Worm (Caenorhabditis elegans) whole organism, young adult: Measurements from ENCODE around the gene Y105C5B.3.

Source experiments
- B0035.1 ChIP-seq: sonication (generic microtip); optimal IDR thresholded peaks from 2 replicates; lab custom pipeline; 2016; ENCODE audit warnings: missing genetic modification characterization, mild to moderate bottlenecking, missing compliant biosample characterization, missing genotype, missing genetic modification reagents
- B0261.1 ChIP-seq: sonication (generic microtip); optimal IDR thresholded peaks from 2 replicates; lab custom pipeline; 2016; ENCODE audit warnings: mild to moderate bottlenecking, missing genetic modification characterization, moderate library complexity, missing compliant biosample characterization
- F22D6.2 ChIP-seq: sonication (generic microtip); optimal IDR thresholded peaks from 2 replicates; lab custom pipeline; 2016; ENCODE audit warnings: mild to moderate bottlenecking, missing genetic modification characterization, missing compliant biosample characterization
- F23B12.7 ChIP-seq: sonication (generic microtip); optimal IDR thresholded peaks from 2 replicates; lab custom pipeline; 2017; ENCODE audit warnings: missing genetic modification characterization, mild to moderate bottlenecking, missing compliant biosample characterization, antibody characterized with exemption, moderate library complexity; ENCODE audit not compliant: insufficient read depth
- F33H1.4 ChIP-seq: fragments of 200-800 bp; sonication (Bioruptor generic); IDR thresholded peaks from 2 replicates; pipeline ENCODE4 v1.3.6; 2022; ENCODE audit warnings: missing genetic modification reagents, missing genetic modification characterization, missing compliant biosample characterization
- F39B2.1 ChIP-seq: fragments of 200-800 bp; sonication (Bioruptor generic); IDR thresholded peaks from 2 replicates; pipeline ENCODE4 v1.3.6; 2022; ENCODE audit warnings: missing genetic modification reagents, missing genetic modification characterization, missing compliant biosample characterization
- Y53G8AR.9 ChIP-seq: fragments of 200-800 bp; sonication (Bioruptor generic); conservative IDR thresholded peaks from 2 replicates; pipeline ENCODE4 v1.3.6; 2022; ENCODE audit warnings: missing genetic modification reagents, missing genetic modification characterization, missing compliant biosample characterization
- Y56A3A.18 ChIP-seq: fragments of 200-800 bp; sonication (Bioruptor generic); IDR thresholded peaks from 2 replicates; pipeline ENCODE4 v1.3.6; 2022; ENCODE audit warnings: missing genetic modification reagents, missing genetic modification characterization, missing compliant biosample characterization
- Y95B8A.8 ChIP-seq: fragments of 200-800 bp; sonication (Bioruptor generic); IDR thresholded peaks from 2 replicates; pipeline ENCODE4 v1.3.6; 2022; ENCODE audit warnings: missing genetic modification reagents, missing genetic modification characterization, missing compliant biosample characterization
- akir-1 ChIP-seq: fragments of 200-800 bp; sonication (Bioruptor generic); optimal IDR thresholded peaks from 2 replicates; lab custom pipeline; 2018; ENCODE audit warnings: mild to moderate bottlenecking, missing genetic modification characterization, moderate library complexity, missing compliant biosample characterization
- ama-1 ChIP-seq, 3 experiments: fragments of 150-350 bp in 1 of 3; sonication (generic microtip) in 2 of 3; optimal IDR thresholded peaks; 2 replicates each; lab custom pipeline; 2014 to 2018; ENCODE audit warnings: missing biosample characterization in 2 of 3, missing genetic modification characterization in 2 of 3, missing genetic modification reagents in 2 of 3
- aptf-3 ChIP-seq: fragments of 200-800 bp; sonication (Bioruptor generic); IDR thresholded peaks from 2 replicates; pipeline ENCODE4 v1.3.6; 2022; ENCODE audit warnings: missing genetic modification characterization, missing compliant biosample characterization
- athp-1 ChIP-seq: sonication (generic microtip); optimal IDR thresholded peaks from 2 replicates; lab custom pipeline; 2017; ENCODE audit warnings: mild to moderate bottlenecking, missing genetic modification characterization, missing compliant biosample characterization
- bed-1 ChIP-seq: fragments of 200-800 bp; sonication (Bioruptor generic); IDR thresholded peaks from 2 replicates; pipeline ENCODE4 v1.3.6; 2022; ENCODE audit warnings: missing genetic modification reagents, missing genetic modification characterization, missing compliant biosample characterization
- cebp-1 ChIP-seq, 2 experiments: fragments of 200-800 bp in 1 of 2; sonication (Bioruptor generic) in 1 of 2; sonication (generic microtip) in 1 of 2; IDR thresholded peaks in 1 of 2; optimal IDR thresholded peaks in 1 of 2; 2 replicates each; pipeline versions ENCODE4 v1.3.6 to Lab custom; 2017 to 2022; ENCODE audit warnings: missing compliant biosample characterization in 2 of 2, missing genetic modification characterization in 2 of 2, mild to moderate bottlenecking in 1 of 2, missing genetic modification reagents in 1 of 2, moderate library complexity in 1 of 2
- ceh-27 ChIP-seq: fragments of 200-800 bp; sonication (Bioruptor generic); optimal IDR thresholded peaks from 2 replicates; lab custom pipeline; 2018; ENCODE audit warnings: mild to moderate bottlenecking, missing genetic modification characterization, moderate library complexity, missing compliant biosample characterization
- ceh-58 ChIP-seq: fragments of 200-800 bp; sonication (Bioruptor generic); IDR thresholded peaks from 2 replicates; pipeline ENCODE4 v1.3.6; 2022; ENCODE audit warnings: missing genetic modification characterization, missing compliant biosample characterization
- die-1 ChIP-seq: sonication (generic microtip); optimal IDR thresholded peaks from 2 replicates; lab custom pipeline; 2016; ENCODE audit warnings: missing genotype, mild to moderate bottlenecking, missing genetic modification characterization, missing compliant biosample characterization
- dpff-1 ChIP-seq: sonication (generic microtip); optimal IDR thresholded peaks from 2 replicates; lab custom pipeline; 2017; ENCODE audit warnings: mild to moderate bottlenecking, missing genetic modification characterization, missing compliant biosample characterization
- ekl-4 ChIP-seq: fragments of 200-800 bp; sonication (Bioruptor generic); IDR thresholded peaks from 2 replicates; pipeline ENCODE4 v1.3.6; 2022; ENCODE audit warnings: missing genetic modification reagents, missing genetic modification characterization, missing compliant biosample characterization
- fkh-3 ChIP-seq: sonication (generic microtip); optimal IDR thresholded peaks from 2 replicates; lab custom pipeline; 2016; ENCODE audit warnings: mild to moderate bottlenecking, missing genetic modification characterization, missing compliant biosample characterization
- hlh-26 ChIP-seq: fragments of 200-800 bp; sonication (Bioruptor generic); conservative IDR thresholded peaks from 2 replicates; pipeline ENCODE4 v1.3.6; 2022; ENCODE audit warnings: missing genetic modification reagents, missing genetic modification characterization, missing compliant biosample characterization
- hmg-20 ChIP-seq: fragments of 200-800 bp; sonication (Bioruptor generic); IDR thresholded peaks from 2 replicates; pipeline ENCODE4 v1.3.6; 2022; ENCODE audit warnings: missing genetic modification reagents, missing genetic modification characterization, missing compliant biosample characterization
- hrde-1 ChIP-seq: sonication (generic microtip); optimal IDR thresholded peaks from 2 replicates; lab custom pipeline; 2016; ENCODE audit warnings: missing genetic modification characterization, mild to moderate bottlenecking, missing compliant biosample characterization, moderate library complexity, missing genotype, missing genetic modification reagents, borderline replicate concordance
- let-526 ChIP-seq: fragments of 200-800 bp; sonication (Bioruptor generic); IDR thresholded peaks from 2 replicates; pipeline ENCODE4 v1.3.6; 2022; ENCODE audit warnings: missing genetic modification reagents, missing genetic modification characterization, missing compliant biosample characterization
- lir-1 ChIP-seq: fragments of 200-800 bp; sonication (Bioruptor generic); conservative IDR thresholded peaks from 2 replicates; pipeline ENCODE4 v1.3.6; 2022; ENCODE audit warnings: missing genetic modification reagents, missing genetic modification characterization, missing compliant biosample characterization
- madf-10 ChIP-seq: sonication (generic microtip); optimal IDR thresholded peaks from 2 replicates; lab custom pipeline; 2016; ENCODE audit warnings: mild to moderate bottlenecking, missing genetic modification characterization, missing compliant biosample characterization
- madf-3 ChIP-seq: fragments of 200-800 bp; sonication (Bioruptor generic); IDR thresholded peaks from 2 replicates; pipeline ENCODE4 v1.3.6; 2022; ENCODE audit warnings: missing genetic modification reagents, missing genetic modification characterization, missing compliant biosample characterization
- madf-8 ChIP-seq: fragments of 200-800 bp; sonication (Bioruptor generic); conservative IDR thresholded peaks from 2 replicates; pipeline ENCODE4 v1.3.6; 2022; ENCODE audit warnings: missing genetic modification reagents, missing genetic modification characterization, missing compliant biosample characterization
- mes-4 ChIP-seq: sonication (generic microtip); optimal IDR thresholded peaks from 2 replicates; lab custom pipeline; 2016; ENCODE audit warnings: missing genotype, missing genetic modification characterization, missing compliant biosample characterization
- nfya-1 ChIP-seq: sonication (generic microtip); optimal IDR thresholded peaks from 2 replicates; lab custom pipeline; 2017; ENCODE audit warnings: antibody characterized with exemption, missing compliant biosample characterization, missing genetic modification characterization, borderline replicate concordance; ENCODE audit not compliant: insufficient read depth
- nfyb-1 ChIP-seq: fragments of 200-800 bp; sonication (Bioruptor generic); IDR thresholded peaks from 2 replicates; pipeline ENCODE4 v1.3.6; 2022; ENCODE audit warnings: missing genetic modification reagents, missing genetic modification characterization, missing compliant biosample characterization
- nhr-120 ChIP-seq: fragments of 200-800 bp; sonication (Bioruptor generic); IDR thresholded peaks from 2 replicates; pipeline ENCODE4 v1.3.6; 2022; ENCODE audit warnings: missing genetic modification characterization, missing compliant biosample characterization
- nhr-27 ChIP-seq: fragments of 200-800 bp; sonication (Bioruptor generic); optimal IDR thresholded peaks from 2 replicates; lab custom pipeline; 2018; ENCODE audit warnings: mild to moderate bottlenecking, missing genetic modification characterization, moderate library complexity, missing compliant biosample characterization
- nhr-80 ChIP-seq: sonication (generic microtip); optimal IDR thresholded peaks from 2 replicates; lab custom pipeline; 2016; ENCODE audit warnings: missing genetic modification characterization, missing compliant biosample characterization
- nhr-90 ChIP-seq: sonication (generic microtip); optimal IDR thresholded peaks from 2 replicates; lab custom pipeline; 2016; ENCODE audit warnings: missing genotype, mild to moderate bottlenecking, missing genetic modification characterization, missing compliant biosample characterization
- pbrm-1 ChIP-seq: fragments of 200-800 bp; sonication (Bioruptor generic); IDR thresholded peaks from 2 replicates; pipeline ENCODE4 v1.3.6; 2022; ENCODE audit warnings: missing genetic modification reagents, missing genetic modification characterization, missing compliant biosample characterization
- rcor-1 ChIP-seq: fragments of 200-800 bp; sonication (Bioruptor generic); IDR thresholded peaks from 2 replicates; pipeline ENCODE4 v1.3.6; 2022; ENCODE audit warnings: missing genetic modification reagents, missing genetic modification characterization, missing compliant biosample characterization
- rpc-1 ChIP-seq, 2 experiments: fragments of 150-350 bp in 1 of 2; sonication (generic microtip) in 1 of 2; optimal IDR thresholded peaks; 2 replicates each; lab custom pipeline; 2014 to 2018; ENCODE audit warnings: missing biosample characterization in 1 of 2, missing genetic modification characterization in 1 of 2, missing genetic modification reagents in 1 of 2, missing genotype in 1 of 2
- snpc-1.3 ChIP-seq: sonication (generic microtip); optimal IDR thresholded peaks from 2 replicates; lab custom pipeline; 2017; ENCODE audit warnings: missing genetic modification characterization, mild to moderate bottlenecking, missing compliant biosample characterization, antibody characterized with exemption, moderate library complexity, missing genotype, missing genetic modification reagents; ENCODE audit not compliant: insufficient read depth
- tbp1 ChIP-seq: fragments of 200-800 bp; sonication (Bioruptor generic); optimal IDR thresholded peaks from 2 replicates; lab custom pipeline; 2018; ENCODE audit warnings: mild to moderate bottlenecking, missing genetic modification characterization, missing compliant biosample characterization
- tbx-9 ChIP-seq: sonication (generic microtip); optimal IDR thresholded peaks from 2 replicates; lab custom pipeline; 2016; ENCODE audit warnings: borderline replicate concordance, missing genetic modification characterization, inconsistent platforms, missing compliant biosample characterization
- unc-130 ChIP-seq: sonication (generic microtip); optimal IDR thresholded peaks from 2 replicates; lab custom pipeline; 2016; ENCODE audit warnings: missing genetic modification reagents, missing genetic modification characterization, missing compliant biosample characterization
- unc-62 ChIP-seq: fragments of 150-350 bp; optimal IDR thresholded peaks from 2 replicates; lab custom pipeline; 2014; ENCODE audit warnings: missing biosample characterization, missing genetic modification reagents, missing genetic modification characterization
- ztf-22 ChIP-seq: fragments of 200-800 bp; sonication (Bioruptor generic); optimal IDR thresholded peaks from 2 replicates; lab custom pipeline; 2018; ENCODE audit warnings: mild to moderate bottlenecking, missing genetic modification characterization, moderate library complexity, missing compliant biosample characterization
- ztf-3 ChIP-seq: fragments of 200-800 bp; sonication (Bioruptor generic); optimal IDR thresholded peaks from 2 replicates; lab custom pipeline; 2018; ENCODE audit warnings: mild to moderate bottlenecking, missing genetic modification characterization, missing compliant biosample characterization
- ztf-6 ChIP-seq: fragments of 200-800 bp; sonication (Bioruptor generic); IDR thresholded peaks from 2 replicates; pipeline ENCODE4 v1.3.6; 2022; ENCODE audit warnings: missing genetic modification reagents, missing genetic modification characterization, missing compliant biosample characterization

Y105C5B.3 gene

DNA sequence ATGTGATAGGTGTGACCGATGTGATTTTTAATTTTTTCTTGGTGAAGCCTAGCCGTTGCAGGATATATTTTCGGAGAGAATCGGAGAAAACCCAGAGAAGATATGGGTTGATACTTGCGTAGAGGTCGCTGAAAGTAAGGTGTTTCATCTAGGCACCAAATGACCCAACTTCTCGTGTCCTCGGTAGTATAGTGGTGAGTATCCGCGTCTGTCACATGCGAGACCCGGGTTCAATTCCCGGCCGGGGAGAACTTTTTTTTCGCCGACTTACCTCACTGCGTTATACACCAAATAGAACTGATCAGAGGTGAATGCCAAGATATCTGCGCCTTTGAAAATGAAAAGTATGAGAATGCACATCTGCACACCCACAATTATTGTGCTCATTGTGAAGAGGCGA is 47.8 kb downstream of the Y105C5B.3 start (continued):
- no peak for TF ChIP-seq hlh-26 (GFP tag; lab: Robert Waterston, UW)
- TF ChIP-seq snpc-1.3, result peak; percentile 68
- no peak for TF ChIP-seq nhr-27 (tag; lab: Kevin White, UChicago)
- peak; percentile 31 for TF ChIP-seq ceh-27 (GFP tag; lab: Kevin White, UChicago)
- TF ChIP-seq hmg-20, result no peak
- TF ChIP-seq nfya-1, result no peak
- no peak for TF ChIP-seq ztf-6 (GFP tag; lab: Robert Waterston, UW)
- no peak for TF ChIP-seq F39B2.1 (GFP tag; lab: Robert Waterston, UW)
- TF ChIP-seq pbrm-1, result peak; percentile 64
- TF ChIP-seq mes-4 (tag; lab: Kevin White, UChicago), result peak; percentile 69
- TF ChIP-seq aptf-3 (GFP tag; lab: Robert Waterston, UW), result no peak
- TF ChIP-seq rcor-1 (GFP tag; lab: Robert Waterston, UW), result no peak
- no peak for TF ChIP-seq madf-8 (GFP tag; lab: Robert Waterston, UW)
- no peak for TF ChIP-seq F33H1.4 (GFP tag; lab: Robert Waterston, UW)
- no peak for TF ChIP-seq nhr-80 (tag; lab: Kevin White, UChicago)
- TF ChIP-seq unc-130 (GFP tag; lab: Kevin White, UChicago), result no peak
- no peak for TF ChIP-seq bed-1
- TF ChIP-seq madf-3 (GFP tag; lab: Robert Waterston, UW), result peak; percentile 58; the same call in 1 of the 2 replicates
- TF ChIP-seq F23B12.7 (tag; lab: Kevin White, UChicago), result peak; percentile 2
- peak; percentile 80 for TF ChIP-seq die-1
- TF ChIP-seq let-526 (GFP tag; lab: Robert Waterston, UW), result peak; percentile 76
- TF ChIP-seq Y95B8A.8, result 0 out of 2 replicates have a peak, but pooled peaks have one; percentile 43
- no peak for TF ChIP-seq Y56A3A.18
- no peak for TF ChIP-seq akir-1 (GFP tag; lab: Kevin White, UChicago)
- peak; percentile 78 for TF ChIP-seq rpc-1 (optimal IDR thresholded peaks at IDR 0.05; lab: Kevin White, UChicago)
- peak; percentile 78 for TF ChIP-seq rpc-1 (tag; optimal IDR thresholded peaks at IDR 0.05; lab: Kevin White, UChicago)
- peak; percentile 47 for TF ChIP-seq ztf-3
- TF ChIP-seq cebp-1 (GFP tag; IDR thresholded peaks at IDR 0.05; lab: Robert Waterston, UW), result no peak
- peak; percentile 52 for TF ChIP-seq cebp-1 (tag; optimal IDR thresholded peaks at IDR 0.05; lab: Kevin White, UChicago)
- no peak for TF ChIP-seq athp-1
- TF ChIP-seq lir-1 (GFP tag; lab: Robert Waterston, UW), result no peak
- TF ChIP-seq F22D6.2 (tag; lab: Kevin White, UChicago), result no peak
- no peak for TF ChIP-seq hrde-1
- no peak for TF ChIP-seq unc-62
- TF ChIP-seq ceh-58, result no peak
- 0 out of 2 replicates have a peak, but pooled peaks have one; percentile 46 for TF ChIP-seq ekl-4 (GFP tag; lab: Robert Waterston, UW)
- TF ChIP-seq nhr-120, result no peak
- peak; percentile 96 for TF ChIP-seq tbp1 (GFP tag; lab: Kevin White, UChicago)
- no peak for TF ChIP-seq ztf-22 (GFP tag; lab: Kevin White, UChicago)
- TF ChIP-seq B0261.1 (tag; lab: Kevin White, UChicago), result peak; percentile 85
- TF ChIP-seq ama-1 (optimal IDR thresholded peaks at IDR 0.05; lab: Kevin White, UChicago), result no peak
- peak in 1 of 2 experiments; percentile 80 for TF ChIP-seq ama-1 (GFP tag; optimal IDR thresholded peaks at IDR 0.05; lab: Kevin White, UChicago)
- no peak; the same call in 1 of the 2 replicates for TF ChIP-seq Y53G8AR.9
- TF ChIP-seq fkh-3, result no peak
- peak; percentile 63; the same call in 1 of the 2 replicates for TF ChIP-seq nfyb-1 (GFP tag; lab: Robert Waterston, UW)
- peak; percentile 84 for TF ChIP-seq nhr-90 (tag; lab: Kevin White, UChicago)
- TF ChIP-seq B0035.1 (tag; lab: Kevin White, UChicago), result no peak
- TF ChIP-seq dpff-1 (tag; lab: Kevin White, UChicago), result no peak
- no peak for TF ChIP-seq tbx-9 (tag; lab: Kevin White, UChicago)
- TF ChIP-seq madf-10, result peak; percentile 48
